Fruit fly (Drosophila melanogaster) whole organism, adult: ENCODE results near the gene CYLD.

Experiments used
- CG11617 ChIP-seq: fragments of 200-800 bp; sonication (Bioruptor generic); optimal IDR thresholded peaks from 2 replicates; lab custom pipeline; 2017; ENCODE audit warnings: mild to moderate bottlenecking, missing biosample characterization, missing genetic modification reagents, missing genetic modification characterization
- CG14711 ChIP-seq: fragments of 200-800 bp; sonication (Bioruptor generic); optimal IDR thresholded peaks from 2 replicates; lab custom pipeline; 2018; ENCODE audit warnings: missing biosample characterization, mild to moderate bottlenecking, missing genetic modification characterization, moderate library complexity
- Clk ChIP-seq: fragments of 200-800 bp; sonication (Bioruptor generic); optimal IDR thresholded peaks from 2 replicates; lab custom pipeline; 2017; ENCODE audit warnings: missing biosample characterization, missing genetic modification characterization
- cnc ChIP-seq, 2 experiments: fragments of >200 bp; optimal IDR thresholded peaks; 2 replicates each; lab custom pipeline; 2017
- ovo ChIP-seq: fragments of 200-800 bp; sonication (Bioruptor generic); optimal IDR thresholded peaks from 2 replicates; lab custom pipeline; 2016; ENCODE audit warnings: missing biosample characterization, missing genetic modification characterization
- pad ChIP-seq: fragments of 200-800 bp; sonication (Bioruptor generic); optimal IDR thresholded peaks from 3 replicates; lab custom pipeline; 2017; ENCODE audit warnings: missing biosample characterization, missing genetic modification characterization, mild to moderate bottlenecking, moderate library complexity, missing genetic modification reagents

- TF ChIP-seq ovo (GFP tag; lab: Kevin White, UChicago), result no peak
- no peak for TF ChIP-seq pad (GFP tag; lab: Kevin White, UChicago)
- no peak for TF ChIP-seq cnc (optimal IDR thresholded peaks at IDR 0.05; lab: Kevin White, UChicago)
- no peak for TF ChIP-seq CG14711 (tag; lab: Kevin White, UChicago)
- no peak for TF ChIP-seq Clk
- no peak for TF ChIP-seq CG11617 (GFP tag; lab: Kevin White, UChicago)
Measured at dm6 chr2L:10251592-10251991, 48.1 kb downstream of the CYLD start, which contains the start of gene Ror.
